Worm (Caenorhabditis elegans): Measurements from ENCODE around the gene emg-1.

emg-1 gene

ce11 chrIII:10629043-10629442 is 20.3 kb upstream of the emg-1 start, which contains the start of gene swt-4:
Gene swt-4 (minus strand): TSS chrIII:10629143.
- TF ChIP-seq fkh-2 (tag; optimal IDR thresholded peaks at IDR 0.05) (no peak), ceh-28 (tag; optimal IDR thresholded peaks at IDR 0.05) (no peak), sea-2 (GFP tag; optimal IDR thresholded peaks at IDR 0.05) (no peak), ceh-16 (tag; optimal IDR thresholded peaks at IDR 0.05) (no peak), elt-2 (tag; optimal IDR thresholded peaks at IDR 0.05) (no peak), unc-39 (tag; optimal IDR thresholded peaks at IDR 0.05) (no peak), ceh-82 (tag; optimal IDR thresholded peaks at IDR 0.05) (no peak), nhr-77 (tag; optimal IDR thresholded peaks at IDR 0.05) (no peak), R02D3.7 (tag; optimal IDR thresholded peaks at IDR 0.05) (no peak), hmg-11 (tag; optimal IDR thresholded peaks at IDR 0.05) (no peak), zag-1 (tag; optimal IDR thresholded peaks at IDR 0.05) (no peak), tbx-2 (tag; optimal IDR thresholded peaks at IDR 0.05) (no peak), jun-1 (tag; optimal IDR thresholded peaks at IDR 0.05) (no peak), aly-2 (tag; optimal IDR thresholded peaks at IDR 0.05) (no peak), fkh-10 (GFP tag; optimal IDR thresholded peaks at IDR 0.05) (no peak), nhr-28 (tag; optimal IDR thresholded peaks at IDR 0.05) (no peak), mdl-1 (tag; optimal IDR thresholded peaks at IDR 0.05) (no peak), nhr-23 (tag; optimal IDR thresholded peaks at IDR 0.05) (no peak)

ce11 chrIII:10629795-10630194 is 19.5 kb upstream of the emg-1 start:
- TF ChIP-seq pha-4 (tag; optimal IDR thresholded peaks at IDR 0.05) = peak; percentile 48
- peak; percentile 3 for TF ChIP-seq lsy-12 (tag; optimal IDR thresholded peaks at IDR 0.05)
- no peak for TF ChIP-seq unc-39 (tag; optimal IDR thresholded peaks at IDR 0.05)
- TF ChIP-seq nhr-67 (tag; optimal IDR thresholded peaks at IDR 0.05) = no peak
- TF ChIP-seq elt-2 (tag; optimal IDR thresholded peaks at IDR 0.05) = no peak
- no peak for TF ChIP-seq ztf-4 (tag; optimal IDR thresholded peaks at IDR 0.05)

- TF ChIP-seq ama-1 (optimal IDR thresholded peaks at IDR 0.05) (peak; percentile 52), egl-5 (tag; optimal IDR thresholded peaks at IDR 0.05) (peak; percentile 12), nhr-25 (tag; optimal IDR thresholded peaks at IDR 0.05) (peak; percentile 20), elt-2 (tag; optimal IDR thresholded peaks at IDR 0.05) (no peak)
Measured at ce11 chrIII:10631870-10632509, 17.3 kb upstream of the emg-1 start.

DNA sequence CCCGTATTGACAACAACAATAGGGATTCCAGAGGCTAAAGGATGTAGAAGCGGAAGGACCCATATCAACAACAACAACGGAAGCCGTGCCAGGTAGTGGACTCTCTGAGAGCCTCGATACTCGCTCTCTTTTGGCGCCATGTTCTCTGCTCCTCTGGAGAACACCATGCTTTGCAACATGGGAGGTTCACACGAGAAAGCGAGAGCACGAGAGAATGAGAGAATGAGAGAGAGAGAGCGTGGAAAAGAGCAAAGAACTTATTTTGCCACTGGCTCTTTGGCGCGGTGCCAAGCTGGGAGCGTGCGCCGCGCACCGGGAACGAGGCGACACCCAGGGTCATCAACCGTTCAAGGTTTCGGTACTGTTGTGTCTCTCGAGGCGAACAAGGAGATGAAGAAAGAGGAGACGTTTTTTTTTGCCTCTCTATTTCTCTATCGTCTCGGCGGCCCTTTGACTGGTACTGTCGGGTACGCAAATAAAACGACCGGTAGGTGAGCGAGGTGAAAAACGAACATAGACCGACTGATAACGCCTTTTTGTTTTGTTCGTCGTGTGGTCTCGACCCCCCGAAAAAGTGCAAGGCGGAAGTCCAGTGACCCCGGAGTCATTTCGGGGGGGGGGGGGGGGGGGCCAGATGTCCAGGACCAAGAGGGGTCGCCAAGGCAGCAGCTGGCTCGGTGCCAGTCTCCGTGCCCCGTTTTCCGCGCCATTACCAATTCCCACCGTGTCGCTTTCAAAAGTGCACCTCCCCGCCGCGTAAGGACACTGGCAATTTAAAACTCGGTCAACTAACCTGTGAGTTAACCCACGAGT is 16.5 kb upstream of the emg-1 start, which contains the start of gene Y39A1A.10:
Y39A1A.10 (plus strand) TSS at position 139 of the 813 bp plus-strand sequence.
- TF ChIP-seq fkh-2 (tag; optimal IDR thresholded peaks at IDR 0.05) = no peak
- no peak for TF ChIP-seq mml-1 (tag; optimal IDR thresholded peaks at IDR 0.05)
- TF ChIP-seq tbx-2 (tag; optimal IDR thresholded peaks at IDR 0.05) = peak; percentile 39
- TF ChIP-seq nhr-43 (tag; optimal IDR thresholded peaks at IDR 0.05; ENCODE audit: poor library complexity, severe bottlenecking) = no peak
- no peak for TF ChIP-seq ztf-11 (tag; optimal IDR thresholded peaks at IDR 0.05)
- no peak for TF ChIP-seq ZK546.5 (tag; optimal IDR thresholded peaks at IDR 0.05)
- TF ChIP-seq unc-62 (GFP tag; optimal IDR thresholded peaks at IDR 0.05) = no peak
- TF ChIP-seq ceh-16 (tag; optimal IDR thresholded peaks at IDR 0.05) = no peak
- no peak for TF ChIP-seq ama-1 (optimal IDR thresholded peaks at IDR 0.05)
- TF ChIP-seq ztf-4 (tag; optimal IDR thresholded peaks at IDR 0.05) = no peak
- no peak for TF ChIP-seq unc-39 (tag; optimal IDR thresholded peaks at IDR 0.05)
- no peak for TF ChIP-seq ceh-9 (tag; optimal IDR thresholded peaks at IDR 0.05)
- TF ChIP-seq nhr-23 (tag; optimal IDR thresholded peaks at IDR 0.05) = peak; percentile 68
- TF ChIP-seq nhr-12 (tag; optimal IDR thresholded peaks at IDR 0.05) = no peak
- TF ChIP-seq zag-1 (tag; optimal IDR thresholded peaks at IDR 0.05) = no peak
- no peak for TF ChIP-seq snpc-4 (tag; optimal IDR thresholded peaks at IDR 0.05)
- TF ChIP-seq egl-5 (tag; optimal IDR thresholded peaks at IDR 0.05) = no peak
- TF ChIP-seq lin-15B (tag; optimal IDR thresholded peaks at IDR 0.05) = no peak
- TF ChIP-seq nhr-237 (tag; optimal IDR thresholded peaks at IDR 0.05) = no peak
- TF ChIP-seq elt-2 (tag; optimal IDR thresholded peaks at IDR 0.05) = peak; percentile 24
- peak; percentile 37 for TF ChIP-seq lin-39 (tag; optimal IDR thresholded peaks at IDR 0.05)
- no peak for TF ChIP-seq mdl-1 (tag; optimal IDR thresholded peaks at IDR 0.05)
- TF ChIP-seq skn-1 (tag; optimal IDR thresholded peaks at IDR 0.05) = no peak
- peak; percentile 27 for TF ChIP-seq nfya-1 (tag; optimal IDR thresholded peaks at IDR 0.05; ENCODE audit: insufficient read depth)
- peak; percentile 81 for TF ChIP-seq pha-4 (tag; optimal IDR thresholded peaks at IDR 0.05)
- no peak for TF ChIP-seq daf-12 (tag; optimal IDR thresholded peaks at IDR 0.05)
- no peak for TF ChIP-seq R02D3.7 (tag; optimal IDR thresholded peaks at IDR 0.05)
- TF ChIP-seq ceh-28 (tag; optimal IDR thresholded peaks at IDR 0.05) = peak; percentile 21
- no peak for TF ChIP-seq eor-1 (tag; optimal IDR thresholded peaks at IDR 0.05)
- TF ChIP-seq nhr-11 (tag; optimal IDR thresholded peaks at IDR 0.05) = peak; percentile 24
- no peak for TF ChIP-seq fkh-10 (GFP tag; optimal IDR thresholded peaks at IDR 0.05)
- no peak for TF ChIP-seq elt-1 (tag; optimal IDR thresholded peaks at IDR 0.05)
- TF ChIP-seq lsy-12 (tag; optimal IDR thresholded peaks at IDR 0.05) = no peak
- TF ChIP-seq fos-1 (tag; optimal IDR thresholded peaks at IDR 0.05) = no peak
- no peak for TF ChIP-seq nhr-77 (tag; optimal IDR thresholded peaks at IDR 0.05)
- no peak for TF ChIP-seq egl-27 (tag; optimal IDR thresholded peaks at IDR 0.05)
- TF ChIP-seq aly-2 (tag; optimal IDR thresholded peaks at IDR 0.05) = no peak

All from whole organism, L3 larva.